Fruit fly (Drosophila melanogaster) Kc167 (cell line): ENCODE results near the gene Pgant35A.

ENCODE experiments used
- Myc ChIP-seq: fragments of >200 bp; optimal IDR thresholded peaks from 2 replicates; lab custom pipeline; 2017; ENCODE audit warnings: missing external identifiers
- Sin3A ChIP-seq: fragments of >200 bp; optimal IDR thresholded peaks from 2 replicates; lab custom pipeline; 2018; ENCODE audit warnings: missing external identifiers
- h ChIP-seq: fragments of >200 bp; optimal IDR thresholded peaks from 3 replicates; lab custom pipeline; 2018; ENCODE audit warnings: missing external identifiers
- insv ChIP-seq: fragments of >200 bp; optimal IDR thresholded peaks from 3 replicates; lab custom pipeline; 2018; ENCODE audit warnings: missing external identifiers
- psq ChIP-seq: fragments of >200 bp; optimal IDR thresholded peaks from 2 replicates; lab custom pipeline; 2017; ENCODE audit warnings: missing external identifiers
- ttk ChIP-seq: sonication (Bioruptor generic); optimal IDR thresholded peaks from 2 replicates; lab custom pipeline; 2017; ENCODE audit warnings: missing external identifiers

Gene Pgant35A

DNA sequence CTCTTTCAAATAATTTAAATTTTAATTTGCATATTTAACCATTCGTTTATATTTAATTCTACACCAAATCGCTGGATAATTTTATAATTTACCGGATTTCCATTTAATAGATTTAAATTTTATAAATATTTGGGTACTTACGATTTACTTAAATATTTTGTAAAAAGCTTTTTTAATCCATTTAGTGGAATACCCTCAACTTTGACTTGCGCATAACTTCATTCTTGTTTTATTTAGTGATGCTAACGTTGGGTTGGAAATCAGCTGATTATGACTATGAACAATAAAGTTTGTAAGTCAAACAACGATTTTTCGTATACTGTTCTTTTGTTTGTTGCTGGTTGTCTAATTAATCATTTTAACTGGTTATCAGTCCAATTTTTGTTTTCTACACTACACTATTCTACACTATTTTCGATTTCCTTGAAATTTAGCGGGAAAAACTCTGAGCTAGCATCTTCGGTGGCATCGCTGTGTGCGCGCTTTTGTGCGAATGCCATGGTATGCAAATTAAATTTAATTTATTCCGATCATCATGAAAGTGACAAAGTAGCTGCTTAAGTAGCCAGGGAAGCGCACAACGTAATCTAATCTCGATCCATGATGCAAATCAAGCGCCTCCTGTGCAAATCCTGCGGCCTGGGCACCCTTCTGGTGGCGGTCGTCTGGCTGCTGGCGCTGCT lies at the start of gene Pgant35A:
TSS of gene Pgant35A (plus strand) at position 473 of the 683 bp plus-strand sequence.
- TF ChIP-seq ttk (no peak), Sin3A (lab: Kevin White, UChicago) (no peak), h (lab: Kevin White, UChicago) (no peak), Myc (no peak), insv (lab: Kevin White, UChicago) (no peak), psq (no peak)

DNA sequence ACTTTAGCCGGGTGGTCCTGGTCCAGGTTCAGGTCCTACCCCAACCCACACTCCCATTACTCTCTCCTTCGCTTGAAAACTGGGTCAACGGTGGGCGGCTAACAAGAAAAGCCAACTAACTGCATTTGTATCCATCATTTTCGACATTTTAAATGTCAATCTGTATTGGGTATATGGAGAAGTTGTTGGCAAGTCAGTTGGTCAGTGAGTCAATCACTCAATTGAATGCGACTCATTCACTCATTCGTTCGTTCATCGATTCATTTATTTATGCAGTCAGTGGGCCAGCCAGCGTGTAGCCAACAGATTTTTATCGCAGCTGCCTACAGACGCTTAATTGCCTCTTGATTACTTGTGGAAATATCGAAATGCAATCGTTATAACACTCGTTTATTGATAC lies 42.3 kb upstream of the Pgant35A start:
- TF ChIP-seq Myc (no peak), insv (lab: Kevin White, UChicago) (no peak), Sin3A (lab: Kevin White, UChicago) (no peak), ttk (no peak), psq (no peak), h (lab: Kevin White, UChicago) (no peak)

DNA sequence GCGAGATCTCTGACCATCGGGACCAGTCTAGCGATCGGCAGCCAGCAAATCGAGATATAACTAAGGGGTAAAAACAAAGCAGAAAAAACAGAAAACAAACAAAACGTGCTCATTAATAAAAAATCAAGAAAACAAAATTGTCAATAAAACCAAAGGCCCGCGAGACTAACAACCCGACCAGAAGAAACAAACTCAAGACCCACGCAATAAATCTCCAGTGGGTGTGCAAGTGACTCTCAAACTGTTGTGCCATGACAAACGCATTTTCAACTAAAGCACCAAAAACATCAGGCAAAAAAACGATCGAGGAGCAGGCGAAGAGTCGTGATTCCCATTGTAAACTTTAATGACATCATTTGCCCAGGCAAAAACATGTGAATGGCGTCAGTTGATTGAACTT lies 41.1 kb upstream of the Pgant35A start:
- no peak for TF ChIP-seq Myc
- no peak for TF ChIP-seq psq
- no peak for TF ChIP-seq ttk
- TF ChIP-seq insv (lab: Kevin White, UChicago): no peak
- no peak for TF ChIP-seq Sin3A (lab: Kevin White, UChicago)
- TF ChIP-seq h (lab: Kevin White, UChicago): no peak

DNA sequence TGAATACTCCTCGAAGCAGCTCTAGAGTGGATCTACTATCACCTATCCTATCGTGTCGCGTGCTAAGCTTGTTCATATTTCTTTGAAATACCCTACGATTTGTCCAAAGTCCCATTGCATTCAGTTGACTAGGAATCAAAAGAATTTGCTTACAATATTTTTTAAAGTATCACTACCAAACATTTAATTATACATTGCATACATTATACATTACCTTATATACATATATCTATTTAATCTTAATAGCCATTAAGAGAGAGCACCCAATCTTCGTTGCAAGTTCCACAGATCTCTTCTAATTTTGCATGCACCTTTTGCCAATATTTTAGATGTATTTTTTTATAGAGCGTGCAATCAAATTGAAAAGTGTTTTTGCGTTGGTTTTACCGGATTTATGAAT lies 40.5 kb upstream of the Pgant35A start:
- TF ChIP-seq Myc: no peak
- TF ChIP-seq Sin3A (lab: Kevin White, UChicago): no peak
- no peak for TF ChIP-seq insv (lab: Kevin White, UChicago)
- no peak for TF ChIP-seq ttk
- no peak for TF ChIP-seq psq
- no peak for TF ChIP-seq h (lab: Kevin White, UChicago)

DNA sequence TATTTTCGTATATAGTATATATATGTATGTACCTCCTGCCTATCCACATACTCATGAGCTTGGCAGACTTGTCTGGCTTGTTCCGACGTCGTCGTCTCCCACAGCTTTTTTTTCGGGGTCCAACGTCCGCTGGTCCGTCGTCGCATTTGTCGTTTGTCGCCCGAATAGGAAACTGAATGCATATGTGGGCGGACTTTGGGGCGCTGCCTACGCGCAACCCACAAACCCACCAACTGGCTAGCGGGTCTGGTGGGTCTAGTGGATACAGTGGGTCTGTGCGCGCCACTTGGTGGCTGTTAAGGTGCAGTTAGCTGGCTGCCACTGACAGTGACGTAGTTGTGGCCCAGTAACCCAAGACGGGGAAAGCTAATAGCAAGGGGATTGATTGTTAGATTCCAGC lies 40.0 kb upstream of the Pgant35A start:
- TF ChIP-seq ttk (no peak), psq (no peak), h (lab: Kevin White, UChicago) (no peak), Myc (no peak), Sin3A (lab: Kevin White, UChicago) (no peak), insv (lab: Kevin White, UChicago) (no peak)

DNA sequence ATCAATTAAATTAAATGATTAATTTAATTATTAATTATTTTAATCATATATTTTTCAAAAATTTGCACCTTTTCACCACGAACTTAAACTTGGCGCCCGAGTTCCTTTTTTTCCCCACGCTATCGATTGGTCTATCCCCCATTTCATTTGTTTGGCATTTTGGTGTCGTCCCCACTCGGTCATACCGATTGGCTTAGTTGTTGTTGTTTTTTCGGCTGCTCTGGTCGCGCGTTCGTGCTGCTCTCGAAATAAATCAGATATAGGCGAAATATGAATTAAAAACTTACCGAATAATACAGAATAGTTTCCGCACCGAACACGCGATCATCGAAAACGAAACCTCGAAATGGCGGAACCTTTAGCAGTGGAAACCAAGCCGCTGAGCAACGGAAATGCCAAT lies 25.1 kb upstream of the Pgant35A start, which contains the start of gene CG33090:
TSS of gene CG33090 (plus strand) at position 194 of the 400 bp plus-strand sequence.
- TF ChIP-seq ttk: no peak
- no peak for TF ChIP-seq h (lab: Kevin White, UChicago)
- no peak for TF ChIP-seq psq
- no peak for TF ChIP-seq insv (lab: Kevin White, UChicago)
- no peak for TF ChIP-seq Sin3A (lab: Kevin White, UChicago)
- TF ChIP-seq Myc: no peak

DNA sequence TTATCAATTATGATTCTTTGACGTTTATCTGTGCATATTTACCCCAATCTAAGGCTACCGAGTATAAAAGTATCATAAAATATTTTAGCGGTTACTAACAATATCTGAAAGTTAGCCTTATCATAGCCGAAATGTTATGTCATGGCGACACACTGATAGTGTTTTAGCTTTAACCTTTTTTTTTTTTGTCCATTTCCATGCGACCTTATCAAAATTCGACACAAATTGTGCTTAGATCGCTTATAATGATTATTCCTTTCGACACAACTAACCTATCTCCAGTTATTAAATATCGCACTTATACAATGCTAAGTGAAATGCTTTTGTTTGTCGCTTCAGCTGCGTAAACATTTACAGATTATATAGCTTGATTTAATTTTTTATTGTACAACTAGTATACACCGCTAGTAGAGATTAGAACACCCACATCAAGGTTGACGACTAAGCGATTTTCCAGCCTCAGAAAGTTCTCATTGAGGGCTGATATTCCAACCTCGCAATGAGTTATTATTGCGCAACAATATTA lies 22.7 kb upstream of the Pgant35A start:
- no peak for TF ChIP-seq ttk
- no peak for TF ChIP-seq Sin3A (lab: Kevin White, UChicago)
- TF ChIP-seq h (lab: Kevin White, UChicago): no peak
- TF ChIP-seq insv (lab: Kevin White, UChicago): no peak
- no peak for TF ChIP-seq Myc
- TF ChIP-seq psq: no peak

DNA sequence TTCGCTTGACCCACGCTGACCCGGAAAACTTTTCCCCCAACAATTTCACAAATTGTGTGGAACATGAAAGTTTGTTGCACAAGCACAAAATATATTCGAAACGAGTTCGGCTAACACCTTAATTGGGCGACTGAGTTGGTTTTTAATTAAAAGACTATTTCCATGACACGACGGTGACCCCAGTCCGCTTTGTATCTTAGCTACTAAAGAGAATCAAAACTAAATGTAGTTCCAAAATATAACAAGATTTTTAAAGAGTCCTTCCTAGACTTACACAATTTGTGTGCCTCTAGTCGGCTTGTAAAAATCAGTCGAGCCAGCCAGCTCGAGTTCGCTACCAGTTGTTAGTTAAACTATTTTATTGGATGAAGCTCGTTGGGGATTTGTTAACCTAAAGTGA lies 21.1 kb upstream of the Pgant35A start, which contains the start of gene CG15286:
TSS of gene CG15286 (plus strand) at position 301 of the 400 bp plus-strand sequence.
- TF ChIP-seq Sin3A (lab: Kevin White, UChicago) (no peak), ttk (no peak), Myc (no peak), insv (lab: Kevin White, UChicago) (no peak), psq (no peak)

DNA sequence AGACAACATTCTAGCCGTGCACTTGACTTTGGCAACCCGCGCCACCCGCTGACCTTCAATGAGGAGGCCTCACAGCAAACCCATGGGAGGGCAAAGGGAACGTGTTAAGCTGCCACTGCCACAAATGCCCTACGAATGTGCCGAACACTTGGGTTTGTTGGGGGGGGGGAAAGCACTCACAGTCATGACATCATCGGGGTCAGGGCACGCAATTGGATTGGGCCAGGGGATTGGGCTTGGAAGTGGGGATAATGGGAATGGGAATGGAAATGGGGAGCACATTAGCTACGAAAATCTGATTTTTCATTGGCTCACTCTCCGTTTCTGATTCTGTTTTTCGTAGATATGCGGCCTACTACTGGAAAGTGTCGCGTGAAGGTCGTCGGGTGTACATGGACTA lies 18.1 kb upstream of the Pgant35A start:
- TF ChIP-seq psq: no peak
- TF ChIP-seq Sin3A (lab: Kevin White, UChicago): no peak
- TF ChIP-seq ttk: no peak
- no peak for TF ChIP-seq h (lab: Kevin White, UChicago)
- no peak for TF ChIP-seq insv (lab: Kevin White, UChicago)
- no peak for TF ChIP-seq Myc

DNA sequence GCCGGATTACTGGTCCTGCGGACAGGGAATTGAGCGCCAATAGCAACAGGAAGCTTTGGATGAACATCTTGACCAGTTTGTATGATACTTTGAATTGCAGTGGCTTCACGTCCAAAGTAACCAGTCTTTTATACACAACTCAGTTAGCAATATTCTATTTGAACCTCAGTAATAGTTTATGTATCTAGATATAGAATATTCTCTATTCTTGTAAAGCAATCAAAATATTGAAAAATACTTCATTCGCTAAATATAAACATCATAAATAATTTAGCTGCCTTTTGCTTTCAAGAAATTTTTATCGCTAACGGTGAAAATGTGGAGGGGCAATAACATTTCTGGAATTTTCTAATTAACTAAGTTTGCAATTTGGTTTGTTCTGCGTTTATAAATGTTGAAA lies 12.5 kb upstream of the Pgant35A start, which contains the start of gene Send2:
TSS of gene Send2 (minus strand) at position 101 of the 400 bp plus-strand sequence.
- TF ChIP-seq insv (lab: Kevin White, UChicago) (no peak), psq (no peak), Sin3A (lab: Kevin White, UChicago) (no peak), ttk (no peak), h (lab: Kevin White, UChicago) (no peak), Myc (no peak)

DNA sequence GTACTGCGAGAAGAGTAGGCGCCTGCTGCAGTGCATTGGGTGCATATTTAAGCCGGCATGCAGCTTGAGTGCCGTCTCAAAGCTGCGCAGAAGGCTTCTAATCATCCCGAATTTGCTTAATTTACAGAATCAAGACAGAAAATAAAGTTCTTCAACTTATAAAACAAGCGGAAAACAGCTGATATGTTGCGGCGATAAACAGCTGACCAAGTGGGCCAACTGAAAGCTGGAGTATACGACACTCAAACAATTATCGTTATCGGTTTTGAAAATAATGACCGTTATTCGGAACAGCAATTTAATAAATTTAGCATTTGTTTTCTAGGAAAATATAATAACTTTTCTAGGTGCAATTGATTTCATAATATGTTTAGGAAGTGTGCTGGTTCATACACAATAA lies 10.4 kb upstream of the Pgant35A start, which contains the start of gene mTTF:
TSS of gene mTTF (minus strand) at position 189 of the 400 bp plus-strand sequence.
- TF ChIP-seq h (lab: Kevin White, UChicago) (no peak), Sin3A (lab: Kevin White, UChicago) (no peak), Myc (no peak), insv (lab: Kevin White, UChicago) (no peak), psq (no peak), ttk (no peak)

DNA sequence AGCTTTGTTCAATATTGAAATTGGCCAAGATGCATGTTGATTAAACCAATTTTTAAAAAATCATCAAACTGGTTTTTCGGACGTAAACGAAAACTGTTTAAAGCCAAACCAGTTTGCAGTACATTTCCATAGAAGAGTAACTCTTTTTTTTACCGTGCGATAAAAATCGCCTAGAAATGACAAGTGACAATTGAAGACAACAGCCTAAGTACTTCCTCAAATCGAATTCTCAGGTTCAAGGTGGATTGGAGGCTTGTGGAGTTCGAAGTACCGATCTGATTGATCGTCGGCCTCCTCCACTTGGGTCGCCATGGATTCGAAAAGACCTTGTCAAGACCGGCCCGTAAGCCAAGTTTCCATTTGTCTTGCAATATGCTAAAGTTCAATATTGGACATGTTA lies 8.5 kb upstream of the Pgant35A start:
- TF ChIP-seq Sin3A (lab: Kevin White, UChicago) (no peak), psq (no peak), h (lab: Kevin White, UChicago) (no peak), ttk (no peak), insv (lab: Kevin White, UChicago) (no peak), Myc (no peak)
